Fruit fly (Drosophila melanogaster) whole organism, adult: ENCODE results near the gene CG32755.

ENCODE experiments used
- CG11617 ChIP-seq: fragments of 200-800 bp; sonication (Bioruptor generic); optimal IDR thresholded peaks from 2 replicates; lab custom pipeline; 2017; ENCODE audit warnings: mild to moderate bottlenecking, missing biosample characterization, missing genetic modification reagents, missing genetic modification characterization
- CG14711 ChIP-seq: fragments of 200-800 bp; sonication (Bioruptor generic); optimal IDR thresholded peaks from 2 replicates; lab custom pipeline; 2018; ENCODE audit warnings: missing biosample characterization, mild to moderate bottlenecking, missing genetic modification characterization, moderate library complexity
- CG1620 ChIP-seq: fragments of 200-800 bp; sonication (Bioruptor generic); optimal IDR thresholded peaks from 2 replicates; lab custom pipeline; 2016; ENCODE audit warnings: missing biosample characterization, missing genetic modification characterization
- CG7045 ChIP-seq: fragments of 200-800 bp; sonication (Bioruptor generic); optimal IDR thresholded peaks from 2 replicates; lab custom pipeline; 2017; ENCODE audit warnings: missing biosample characterization, mild to moderate bottlenecking, missing genetic modification characterization
- Crg-1 ChIP-seq: fragments of 200-800 bp; sonication (Bioruptor generic); optimal IDR thresholded peaks from 2 replicates; lab custom pipeline; 2016; ENCODE audit warnings: missing biosample characterization, missing genetic modification characterization
- Hr96 ChIP-seq: fragments of 200-800 bp; sonication (Bioruptor generic); optimal IDR thresholded peaks from 2 replicates; lab custom pipeline; 2016; ENCODE audit warnings: missing biosample characterization, missing genetic modification characterization
- kay ChIP-seq: fragments of 200-800 bp; sonication (Bioruptor generic); peaks from one replicate; lab custom pipeline; 2016; ENCODE audit warnings: missing biosample characterization, missing genetic modification characterization, borderline replicate concordance
- pad ChIP-seq: fragments of 200-800 bp; sonication (Bioruptor generic); optimal IDR thresholded peaks from 3 replicates; lab custom pipeline; 2017; ENCODE audit warnings: missing biosample characterization, missing genetic modification characterization, mild to moderate bottlenecking, moderate library complexity, missing genetic modification reagents

dm6 chrX:5915752-5916493, 34.1 kb upstream of the CG32755 start:
- TF ChIP-seq CG11617 (GFP tag; lab: Kevin White, UChicago): no peak
- no peak for TF ChIP-seq pad (GFP tag; lab: Kevin White, UChicago)
- TF ChIP-seq CG7045: no peak
- TF ChIP-seq CG1620 (GFP tag; lab: Kevin White, UChicago): no peak
- peak; percentile 40 for TF ChIP-seq CG14711 (tag; lab: Kevin White, UChicago)
- no peak for TF ChIP-seq Crg-1 (GFP tag; lab: Kevin White, UChicago)
- no peak for TF ChIP-seq kay (GFP tag; lab: Kevin White, UChicago)
- TF ChIP-seq Hr96 (GFP tag; lab: Kevin White, UChicago): no peak
